Worm (Caenorhabditis elegans): ENCODE results near the gene srlf-26.

srlf-26 gene

ce11 chrIV:13703828-13704425 is 25.2 kb downstream of the srlf-26 start, which contains the start of gene tlp-1 (continued):
- no peak for TF ChIP-seq dmd-9 (GFP tag; IDR thresholded peaks at IDR 0.05)
- TF ChIP-seq aly-2 (tag; optimal IDR thresholded peaks at IDR 0.05) = no peak
- no peak for TF ChIP-seq unc-39 (tag; optimal IDR thresholded peaks at IDR 0.05)
- TF ChIP-seq R02D3.7 (tag; optimal IDR thresholded peaks at IDR 0.05) = no peak
- no peak for TF ChIP-seq duxl-1 (tag; optimal IDR thresholded peaks at IDR 0.05; ENCODE audit: poor library complexity)
- no peak for TF ChIP-seq cey-2 (tag; optimal IDR thresholded peaks at IDR 0.05; ENCODE audit: borderline replicate concordance, insufficient read depth)
- TF ChIP-seq mdl-1 (tag; optimal IDR thresholded peaks at IDR 0.05) = peak in 1 of 2 experiments; percentile 43
- no peak for TF ChIP-seq T20F7.1 (GFP tag; optimal IDR thresholded peaks at IDR 0.05)
- no peak for TF ChIP-seq Y48G9A.11 (GFP tag; IDR thresholded peaks at IDR 0.05)
- no peak for TF ChIP-seq ceh-32 (tag; optimal IDR thresholded peaks at IDR 0.05; ENCODE audit: poor library complexity)
- TF ChIP-seq hlh-30 (tag; optimal IDR thresholded peaks at IDR 0.05; ENCODE audit: insufficient read depth) = peak; percentile 29
- TF ChIP-seq nhr-10 (tag; optimal IDR thresholded peaks at IDR 0.05) = no peak

ce11 chrIV:13707894-13708293 is 29.1 kb downstream of the srlf-26 start:
- TF ChIP-seq ctbp-1 (GFP tag; IDR thresholded peaks at IDR 0.05) (no peak), hlh-11 (tag; optimal IDR thresholded peaks at IDR 0.05) (peak; percentile 82), egl-43 (GFP tag; IDR thresholded peaks at IDR 0.05) (no peak), ztf-11 (tag; optimal IDR thresholded peaks at IDR 0.05) (no peak), lir-3 (tag; optimal IDR thresholded peaks at IDR 0.05) (no peak), dmd-6 (GFP tag; IDR thresholded peaks at IDR 0.05) (peak; percentile 78; the same call in 1 of the 2 replicates), ceh-20 (GFP tag; IDR thresholded peaks at IDR 0.05) (peak; percentile 96), ceh-62 (tag; optimal IDR thresholded peaks at IDR 0.05) (no peak), R02D3.7 (tag; optimal IDR thresholded peaks at IDR 0.05) (no peak), ama-1 (optimal IDR thresholded peaks at IDR 0.05) (no peak), ceh-32 (tag; optimal IDR thresholded peaks at IDR 0.05; ENCODE audit: poor library complexity) (no peak), daf-16 (GFP tag; optimal IDR thresholded peaks at IDR 0.05) (no peak), daf-16 (tag; optimal IDR thresholded peaks at IDR 0.05) (peak; percentile 76), ceh-82 (tag; optimal IDR thresholded peaks at IDR 0.05) (no peak), nhr-6 (tag; optimal IDR thresholded peaks at IDR 0.05) (no peak), mxl-3 (GFP tag; optimal IDR thresholded peaks at IDR 0.05) (peak; percentile 24), unc-39 (tag; optimal IDR thresholded peaks at IDR 0.05) (no peak), tra-1 (GFP tag; IDR thresholded peaks at IDR 0.05) (peak; percentile 97), rbr-2 (tag; optimal IDR thresholded peaks at IDR 0.05) (no peak), vab-7 (GFP tag; IDR thresholded peaks at IDR 0.05) (no peak), hmg-1.1 (GFP tag; IDR thresholded peaks at IDR 0.05) (no peak), aly-2 (tag; optimal IDR thresholded peaks at IDR 0.05) (no peak), cey-2 (tag; optimal IDR thresholded peaks at IDR 0.05; ENCODE audit: borderline replicate concordance, insufficient read depth) (no peak), saeg-2 (GFP tag; IDR thresholded peaks at IDR 0.05) (no peak), ces-1 (GFP tag; optimal IDR thresholded peaks at IDR 0.05) (no peak), nhr-42 (GFP tag; IDR thresholded peaks at IDR 0.05) (no peak), mep-1 (tag; optimal IDR thresholded peaks at IDR 0.05) (no peak), lim-7 (GFP tag; IDR thresholded peaks at IDR 0.05) (no peak), nhr-77 (tag; optimal IDR thresholded peaks at IDR 0.05) (no peak), duxl-1 (tag; optimal IDR thresholded peaks at IDR 0.05; ENCODE audit: poor library complexity) (no peak), Y5F2A.4 (GFP tag; optimal IDR thresholded peaks at IDR 0.05) (no peak), zfp-3 (GFP tag; conservative IDR thresholded peaks at IDR 0.05) (0 out of 2 replicates have a peak, but pooled peaks have one; percentile 23), ceh-44 (GFP tag; IDR thresholded peaks at IDR 0.05) (no peak), snpc-4 (tag; optimal IDR thresholded peaks at IDR 0.05) (no peak), spr-3 (GFP tag; optimal IDR thresholded peaks at IDR 0.05) (no peak), tag-97 (GFP tag; IDR thresholded peaks at IDR 0.05) (no peak), nhr-28 (tag; optimal IDR thresholded peaks at IDR 0.05) (peak; percentile 63), jun-1 (tag; optimal IDR thresholded peaks at IDR 0.05) (no peak), egl-27 (tag; optimal IDR thresholded peaks at IDR 0.05) (no peak), mdt-29 (GFP tag; IDR thresholded peaks at IDR 0.05) (no peak), Y105C5A.15 (GFP tag; IDR thresholded peaks at IDR 0.05) (no peak), mes-2 (tag; optimal IDR thresholded peaks at IDR 0.05; ENCODE audit: poor library complexity, severe bottlenecking) (no peak), nhr-102 (tag; optimal IDR thresholded peaks at IDR 0.05) (peak; percentile 76)

Data from whole organism, L4 larva.